Worm (Caenorhabditis elegans): Measurements from ENCODE around the gene F59A7.12.

DNA sequence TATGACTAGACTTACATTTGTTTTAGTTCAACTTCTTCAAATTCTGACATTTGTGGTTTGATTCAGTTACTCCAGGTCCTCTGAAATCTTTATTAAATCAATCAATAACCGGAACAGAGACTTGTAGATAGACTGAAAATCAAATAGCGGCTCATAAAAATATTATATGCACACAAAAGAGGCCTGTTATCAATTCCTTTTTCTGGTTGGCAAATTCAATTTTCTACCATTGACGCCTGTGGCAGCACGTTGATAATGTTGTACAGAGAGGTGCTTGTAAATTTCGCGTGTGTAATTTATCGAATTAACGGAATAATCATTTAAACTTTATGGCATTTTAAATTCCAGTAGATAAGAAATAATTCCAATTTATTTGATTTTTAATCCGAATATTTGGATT lies 43.0 kb upstream of the F59A7.12 start, which contains the start of gene T08B1.1:
- TF ChIP-seq him-1 (tag; optimal IDR thresholded peaks at IDR 0.05) (no peak), W03F9.2 (tag; optimal IDR thresholded peaks at IDR 0.05) (no peak)
